Fruit fly (Drosophila melanogaster) S2 (cell line): ENCODE data around the gene TP53INP.

Experiments used
- CG8478 ChIP-seq: fragments of >200 bp; optimal IDR thresholded peaks from 2 replicates; lab custom pipeline; 2018
- CTCF ChIP-seq, 2 experiments: fragments of >200 bp; optimal IDR thresholded peaks; 2 replicates each; lab custom pipeline; 2018

- TF ChIP-seq CG8478 (lab: Kevin White, UChicago) = no peak
- no peak for TF ChIP-seq CTCF (optimal IDR thresholded peaks at IDR 0.05; lab: Kevin White, UChicago)
These were observed 13.9 kb upstream of the TP53INP start for dm6 chr3L:4392851-4393250.
